Worm (Caenorhabditis elegans) whole organism, L4 larva: ENCODE results near the gene acs-22.

ENCODE experiments used
- T26A8.4 ChIP-seq: fragments of 200-800 bp; sonication (Bioruptor generic); IDR thresholded peaks from 2 replicates; pipeline ENCODE4 v1.3.6; 2022; ENCODE audit warnings: missing genetic modification characterization, missing compliant biosample characterization
- hlh-30 ChIP-seq: sonication (generic microtip); optimal IDR thresholded peaks from 2 replicates; lab custom pipeline; 2017; ENCODE audit warnings: antibody characterized with exemption, mild to moderate bottlenecking, missing genetic modification characterization, missing compliant biosample characterization; ENCODE audit not compliant: insufficient read depth
- hmg-1.1 ChIP-seq: fragments of 200-800 bp; sonication (Bioruptor generic); IDR thresholded peaks from 2 replicates; pipeline ENCODE4 v1.3.6; 2022; ENCODE audit warnings: missing genetic modification reagents, missing genetic modification characterization, missing compliant biosample characterization
- lim-7 ChIP-seq: fragments of 200-800 bp; sonication (Bioruptor generic); IDR thresholded peaks from 2 replicates; pipeline ENCODE4 v1.3.6; 2022; ENCODE audit warnings: missing genetic modification characterization, missing compliant biosample characterization
- mdl-1 ChIP-seq, 2 experiments: fragments of 150-350 bp in 1 of 2; sonication (generic microtip) in 1 of 2; optimal IDR thresholded peaks; 2 replicates each; lab custom pipeline; 2014 to 2017; ENCODE audit warnings: missing biosample characterization in 2 of 2, missing genetic modification characterization in 2 of 2
- mep-1 ChIP-seq: fragments of 150-350 bp; sonication (generic microtip); optimal IDR thresholded peaks from 3 replicates; lab custom pipeline; 2014; ENCODE audit warnings: missing biosample characterization, missing genetic modification characterization

DNA sequence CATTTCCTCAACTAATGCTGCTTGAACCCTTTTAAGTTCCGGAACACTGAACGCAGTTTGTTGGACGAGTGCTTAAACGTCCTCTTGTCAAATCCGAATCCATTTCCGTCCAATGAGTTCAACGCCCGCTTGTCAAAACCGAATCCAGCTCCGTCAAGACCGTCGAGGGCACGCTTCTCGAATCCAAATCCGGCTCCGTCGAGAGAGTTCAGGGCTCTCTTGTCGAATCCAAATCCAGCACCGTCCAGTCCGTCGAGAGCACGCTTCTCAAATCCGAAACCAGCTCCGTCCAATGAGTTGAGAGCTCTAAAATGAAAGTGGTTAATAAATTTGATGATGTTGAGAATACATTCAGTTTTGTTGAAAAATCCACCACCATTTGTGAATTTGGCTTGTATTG, 13.2 kb upstream of the acs-22 start:
- TF ChIP-seq lim-7 (GFP tag; lab: Robert Waterston, UW), result no peak
- TF ChIP-seq mdl-1 (tag; optimal IDR thresholded peaks at IDR 0.05; lab: Kevin White, UChicago), result no peak
- TF ChIP-seq hmg-1.1 (GFP tag; lab: Robert Waterston, UW), result no peak
- no peak for TF ChIP-seq mep-1 (tag; lab: Kevin White, UChicago)
- no peak for TF ChIP-seq hlh-30 (tag; lab: Kevin White, UChicago)
- no peak for TF ChIP-seq T26A8.4 (GFP tag; lab: Robert Waterston, UW)
